Worm (Caenorhabditis elegans) whole organism, late embryonic: ENCODE measurements around the gene tbx-34.

Experiments
- fkh-10 ChIP-seq: fragments of 150-350 bp; optimal IDR thresholded peaks from 2 replicates; lab custom pipeline; 2014; ENCODE audit warnings: missing biosample characterization, missing genetic modification reagents, missing genetic modification characterization
- pha-4 ChIP-seq: fragments of 150-350 bp; optimal IDR thresholded peaks from 2 replicates; lab custom pipeline; 2018; ENCODE audit warnings: missing biosample characterization, missing genetic modification reagents, missing genetic modification characterization

ce11 chrIII:11244338-11244737, 26.3 kb upstream of the tbx-34 start:
- TF ChIP-seq pha-4 (tag; lab: Kevin White, UChicago) (no peak), fkh-10 (GFP tag; lab: Kevin White, UChicago) (no peak)
